Fruit fly (Drosophila melanogaster): Measurements from ENCODE around the gene Rbsn-5.
A peak's percentile ranks its signal among the peaks of the same experiment; 100 is the strongest.

Rbsn-5 gene

DNA sequence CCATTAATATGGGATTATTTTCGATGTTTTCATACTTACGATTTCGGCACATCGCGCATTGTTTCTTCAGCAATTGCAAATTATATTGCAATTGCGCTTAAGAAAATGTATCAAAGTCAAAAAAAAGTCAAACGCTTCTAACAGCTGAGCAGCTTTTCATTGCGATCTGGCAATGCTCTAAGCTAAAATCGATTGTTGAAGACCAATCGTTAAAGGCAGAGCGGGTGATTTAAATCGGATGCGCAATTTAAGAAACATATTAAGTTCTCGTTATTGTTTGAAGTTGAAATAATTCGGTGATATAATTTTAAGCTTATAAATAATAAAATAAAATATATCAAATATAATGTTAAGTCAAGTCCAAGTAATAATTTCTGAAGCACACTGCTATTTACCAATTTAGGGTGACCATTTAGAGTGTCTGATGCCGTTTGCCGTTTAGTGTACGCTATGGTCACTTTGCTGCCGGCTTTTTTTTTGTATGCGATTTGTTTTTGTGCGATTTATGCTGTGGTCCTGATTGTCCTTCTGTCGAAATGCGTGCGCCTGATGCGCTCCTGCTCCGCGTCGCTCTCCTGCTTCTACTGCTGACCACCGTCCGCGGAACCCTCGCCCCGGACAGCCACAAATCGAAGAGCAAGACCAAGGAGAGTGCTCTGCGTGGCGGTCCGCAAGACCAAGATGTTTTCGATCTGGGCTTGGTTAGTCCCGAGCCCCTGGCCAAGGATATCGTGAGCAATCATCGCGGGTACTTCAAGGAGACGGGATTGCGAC, 37.3 kb downstream of the Rbsn-5 start, which contains the start of the genes CG8475 and CG8460 (continued):
- TF ChIP-seq bigmax (GFP tag; optimal IDR thresholded peaks at IDR 0.05) (no peak), CG31224 (GFP tag; IDR thresholded peaks at IDR 0.05) (no peak), Gug (GFP tag; IDR thresholded peaks at IDR 0.05) (no peak), sens-2 (GFP tag; IDR thresholded peaks at IDR 0.05) (no peak), tna (GFP tag; IDR thresholded peaks at IDR 0.05; ENCODE audit: partially characterized antibody) (no peak), CG8089 (GFP tag; optimal IDR thresholded peaks at IDR 0.05) (no peak), HmgD (GFP tag; optimal IDR thresholded peaks at IDR 0.05) (no peak), CG7987 (GFP tag; optimal IDR thresholded peaks at IDR 0.05) (no peak), CG18262 (tag; optimal IDR thresholded peaks at IDR 0.05) (no peak), trh (GFP tag; optimal IDR thresholded peaks at IDR 0.05) (no peak), Antp (GFP tag; optimal IDR thresholded peaks at IDR 0.05) (no peak), CG17328 (GFP tag; IDR thresholded peaks at IDR 0.05) (peak; percentile 7; the same call in 1 of the 2 replicates), CG11398 (GFP tag; optimal IDR thresholded peaks at IDR 0.05) (no peak), CG14441 (GFP tag; IDR thresholded peaks at IDR 0.05) (no peak), ham (GFP tag; IDR thresholded peaks at IDR 0.05) (no peak), fd3F (GFP tag; optimal IDR thresholded peaks at IDR 0.05) (no peak), CG7745 (tag; optimal IDR thresholded peaks at IDR 0.05) (no peak), CG8478 (optimal IDR thresholded peaks at IDR 0.05) (no peak), Hmx (GFP tag; optimal IDR thresholded peaks at IDR 0.05) (no peak), CG15514 (GFP tag; optimal IDR thresholded peaks at IDR 0.05) (no peak), twi (tag; optimal IDR thresholded peaks at IDR 0.05) (no peak), Hsf (GFP tag; optimal IDR thresholded peaks at IDR 0.05) (no peak), klu (GFP tag; IDR thresholded peaks at IDR 0.05) (no peak), B-H2 (GFP tag; optimal IDR thresholded peaks at IDR 0.05) (no peak), E2f2 (GFP tag; IDR thresholded peaks at IDR 0.05) (peak; percentile 94), Fer1 (GFP tag; optimal IDR thresholded peaks at IDR 0.05) (no peak), kah (GFP tag; optimal IDR thresholded peaks at IDR 0.05) (no peak), CG1024 (GFP tag; IDR thresholded peaks at IDR 0.05) (no peak), ac (GFP tag; optimal IDR thresholded peaks at IDR 0.05) (no peak), az2 (GFP tag; optimal IDR thresholded peaks at IDR 0.05) (no peak), CG16779 (GFP tag; IDR thresholded peaks at IDR 0.05) (no peak), CG10321 (GFP tag; IDR thresholded peaks at IDR 0.05) (no peak), pum (GFP tag; optimal IDR thresholded peaks at IDR 0.05) (no peak), CG17359 (tag; optimal IDR thresholded peaks at IDR 0.05) (no peak), CG9437 (GFP tag; optimal IDR thresholded peaks at IDR 0.05) (no peak), Mrtf (GFP tag; IDR thresholded peaks at IDR 0.05) (no peak), trem (tag; optimal IDR thresholded peaks at IDR 0.05) (peak; percentile 32), ab (GFP tag; optimal IDR thresholded peaks at IDR 0.05) (no peak), CG13287 (GFP tag; IDR thresholded peaks at IDR 0.05; ENCODE audit: partially characterized antibody) (peak; percentile 66), chif (GFP tag; optimal IDR thresholded peaks at IDR 0.05) (no peak), jumu (GFP tag; optimal IDR thresholded peaks at IDR 0.05) (no peak), Med (GFP tag) (peak; percentile 70), H15 (GFP tag; IDR thresholded peaks at IDR 0.05) (no peak), crp (GFP tag; optimal IDR thresholded peaks at IDR 0.05) (peak; percentile 33 to 90), CG30431 (GFP tag; optimal IDR thresholded peaks at IDR 0.05) (no peak), so (GFP tag; IDR thresholded peaks at IDR 0.05) (no peak; the same call in 2 of the 3 replicates), al (GFP tag; IDR thresholded peaks at IDR 0.05) (no peak), gem (tag; optimal IDR thresholded peaks at IDR 0.05) (no peak), CG11504 (tag; optimal IDR thresholded peaks at IDR 0.05) (no peak), CG12744 (GFP tag; optimal IDR thresholded peaks at IDR 0.05) (no peak), CG13775 (GFP tag; optimal IDR thresholded peaks at IDR 0.05) (no peak)

Measured in whole organism, embryonic.